Worm (Caenorhabditis elegans) whole organism, L4/young adult: Measurements from ENCODE around the gene lst-5.

Experiments used
- W03F9.2 ChIP-seq: fragments of 150-350 bp; optimal IDR thresholded peaks from 2 replicates; lab custom pipeline; 2014; ENCODE audit warnings: missing biosample characterization, missing genetic modification characterization
- dao-5 ChIP-seq: sonication (generic microtip); optimal IDR thresholded peaks from 2 replicates; lab custom pipeline; 2016; ENCODE audit warnings: missing genotype, missing genetic modification characterization, moderate library complexity, missing compliant biosample characterization
- him-1 ChIP-seq: sonication (generic microtip); optimal IDR thresholded peaks from 2 replicates; lab custom pipeline; 2016; ENCODE audit warnings: missing genotype, missing genetic modification reagents, missing genetic modification characterization, missing compliant biosample characterization

DNA sequence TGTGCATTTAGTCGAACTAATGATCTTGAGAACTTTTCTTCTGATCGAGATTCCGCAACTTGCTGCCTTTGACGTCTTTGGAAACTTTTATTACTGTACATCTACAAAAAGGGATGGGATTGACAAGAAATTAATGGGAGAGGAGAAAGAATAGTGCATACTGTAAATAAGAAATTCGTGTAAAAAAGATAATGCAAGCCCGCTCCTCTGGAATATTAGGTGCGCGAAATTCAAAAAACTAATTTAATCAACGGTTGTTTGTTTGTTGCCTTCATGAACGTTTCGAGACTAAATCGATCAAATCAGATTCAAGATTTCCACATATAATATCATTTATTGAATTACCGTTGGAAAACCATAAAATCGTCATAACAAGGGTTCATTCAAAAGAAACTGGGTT lies 47.2 kb downstream of the lst-5 start, which contains the start of gene him-14:
- TF ChIP-seq him-1 (tag; lab: Kevin White, UChicago) (no peak), W03F9.2 (tag; lab: Kevin White, UChicago) (no peak), dao-5 (tag; lab: Kevin White, UChicago) (no peak)
